Worm (Caenorhabditis elegans) whole organism, young adult: ENCODE data around the gene srx-16.

Source experiments
- B0035.1 ChIP-seq: sonication (generic microtip); optimal IDR thresholded peaks from 2 replicates; lab custom pipeline; 2016; ENCODE audit warnings: missing genetic modification characterization, mild to moderate bottlenecking, missing compliant biosample characterization, missing genotype, missing genetic modification reagents
- C17E4.6 ChIP-seq: fragments of 200-800 bp; sonication (Bioruptor generic); IDR thresholded peaks from 2 replicates; pipeline ENCODE4 v1.3.6; 2022; ENCODE audit warnings: missing genetic modification reagents, missing genetic modification characterization, missing compliant biosample characterization
- F37B4.10 ChIP-seq: fragments of 200-800 bp; sonication (Bioruptor generic); IDR thresholded peaks from 2 replicates; pipeline ENCODE4 v1.3.6; 2022; ENCODE audit warnings: missing genetic modification characterization, missing compliant biosample characterization
- Y95B8A.8 ChIP-seq: fragments of 200-800 bp; sonication (Bioruptor generic); IDR thresholded peaks from 2 replicates; pipeline ENCODE4 v1.3.6; 2022; ENCODE audit warnings: missing genetic modification reagents, missing genetic modification characterization, missing compliant biosample characterization
- ZK185.1 ChIP-seq: sonication (generic microtip); optimal IDR thresholded peaks from 2 replicates; lab custom pipeline; 2016; ENCODE audit warnings: mild to moderate bottlenecking, missing genetic modification characterization, missing compliant biosample characterization; ENCODE audit not compliant: poor library complexity, severe bottlenecking
- akir-1 ChIP-seq: fragments of 200-800 bp; sonication (Bioruptor generic); optimal IDR thresholded peaks from 2 replicates; lab custom pipeline; 2018; ENCODE audit warnings: mild to moderate bottlenecking, missing genetic modification characterization, moderate library complexity, missing compliant biosample characterization
- aptf-3 ChIP-seq: fragments of 200-800 bp; sonication (Bioruptor generic); IDR thresholded peaks from 2 replicates; pipeline ENCODE4 v1.3.6; 2022; ENCODE audit warnings: missing genetic modification characterization, missing compliant biosample characterization
- atf-7 ChIP-seq: sonication (generic microtip); optimal IDR thresholded peaks from 2 replicates; lab custom pipeline; 2017; ENCODE audit warnings: mild to moderate bottlenecking, missing genetic modification characterization, missing compliant biosample characterization
- attf-5 ChIP-seq: fragments of 200-800 bp; sonication (Bioruptor generic); optimal IDR thresholded peaks from 2 replicates; lab custom pipeline; 2018; ENCODE audit warnings: mild to moderate bottlenecking, missing genetic modification characterization, missing compliant biosample characterization
- attf-6 ChIP-seq: fragments of 200-800 bp; sonication (Bioruptor generic); IDR thresholded peaks from 2 replicates; pipeline ENCODE4 v1.3.6; 2022; ENCODE audit warnings: missing genetic modification reagents, missing genetic modification characterization, missing compliant biosample characterization
- cebp-1 ChIP-seq, 2 experiments: fragments of 200-800 bp in 1 of 2; sonication (Bioruptor generic) in 1 of 2; sonication (generic microtip) in 1 of 2; IDR thresholded peaks in 1 of 2; optimal IDR thresholded peaks in 1 of 2; 2 replicates each; pipeline versions ENCODE4 v1.3.6 to Lab custom; 2017 to 2022; ENCODE audit warnings: missing compliant biosample characterization in 2 of 2, missing genetic modification characterization in 2 of 2, mild to moderate bottlenecking in 1 of 2, missing genetic modification reagents in 1 of 2, moderate library complexity in 1 of 2
- ceh-40 ChIP-seq: fragments of 200-800 bp; sonication (Bioruptor generic); IDR thresholded peaks from 2 replicates; pipeline ENCODE4 v1.3.6; 2022; ENCODE audit warnings: missing genetic modification characterization, missing compliant biosample characterization
- die-1 ChIP-seq: sonication (generic microtip); optimal IDR thresholded peaks from 2 replicates; lab custom pipeline; 2016; ENCODE audit warnings: missing genotype, mild to moderate bottlenecking, missing genetic modification characterization, missing compliant biosample characterization
- egl-44 ChIP-seq: fragments of 200-800 bp; sonication (Bioruptor generic); IDR thresholded peaks from 2 replicates; pipeline ENCODE4 v1.3.6; 2022; ENCODE audit warnings: missing genetic modification reagents, missing genetic modification characterization, missing compliant biosample characterization
- ets-4 ChIP-seq: fragments of 200-800 bp; sonication (Bioruptor generic); optimal IDR thresholded peaks from 2 replicates; lab custom pipeline; 2018; ENCODE audit warnings: mild to moderate bottlenecking, missing genetic modification characterization, missing compliant biosample characterization
- him-1 ChIP-seq: sonication (generic microtip); optimal IDR thresholded peaks from 2 replicates; lab custom pipeline; 2016; ENCODE audit warnings: missing genotype, missing genetic modification reagents, missing genetic modification characterization, missing compliant biosample characterization
- hmg-1.2 ChIP-seq: fragments of 200-800 bp; sonication (Bioruptor generic); IDR thresholded peaks from 2 replicates; pipeline ENCODE4 v1.3.6; 2022; ENCODE audit warnings: missing genetic modification reagents, missing genetic modification characterization, missing compliant biosample characterization
- hsf-1 ChIP-seq: fragments of 200-800 bp; sonication (Bioruptor generic); IDR thresholded peaks from 2 replicates; pipeline ENCODE4 v1.3.6; 2022; ENCODE audit warnings: missing genetic modification reagents, missing genetic modification characterization, missing compliant biosample characterization
- let-526 ChIP-seq: fragments of 200-800 bp; sonication (Bioruptor generic); IDR thresholded peaks from 2 replicates; pipeline ENCODE4 v1.3.6; 2022; ENCODE audit warnings: missing genetic modification reagents, missing genetic modification characterization, missing compliant biosample characterization
- lin-40 ChIP-seq: sonication (generic microtip); optimal IDR thresholded peaks from 2 replicates; lab custom pipeline; 2016; ENCODE audit warnings: missing genetic modification characterization, mild to moderate bottlenecking, missing compliant biosample characterization, missing genotype, missing genetic modification reagents
- madf-6 ChIP-seq: fragments of 200-800 bp; sonication (Bioruptor generic); IDR thresholded peaks from 2 replicates; pipeline ENCODE4 v1.3.6; 2022; ENCODE audit warnings: missing genetic modification reagents, missing genetic modification characterization, missing compliant biosample characterization
- nfyb-1 ChIP-seq: fragments of 200-800 bp; sonication (Bioruptor generic); IDR thresholded peaks from 2 replicates; pipeline ENCODE4 v1.3.6; 2022; ENCODE audit warnings: missing genetic modification reagents, missing genetic modification characterization, missing compliant biosample characterization
- nhr-179 ChIP-seq: sonication (generic microtip); optimal IDR thresholded peaks from 2 replicates; lab custom pipeline; 2016; ENCODE audit warnings: mild to moderate bottlenecking, missing genetic modification characterization, missing compliant biosample characterization
- nhr-80 ChIP-seq: sonication (generic microtip); optimal IDR thresholded peaks from 2 replicates; lab custom pipeline; 2016; ENCODE audit warnings: missing genetic modification characterization, missing compliant biosample characterization
- pbrm-1 ChIP-seq: fragments of 200-800 bp; sonication (Bioruptor generic); IDR thresholded peaks from 2 replicates; pipeline ENCODE4 v1.3.6; 2022; ENCODE audit warnings: missing genetic modification reagents, missing genetic modification characterization, missing compliant biosample characterization
- pha-4 ChIP-seq: fragments of 150-350 bp; sonication (generic microtip); optimal IDR thresholded peaks from 2 replicates; lab custom pipeline; 2014; ENCODE audit warnings: missing biosample characterization, missing genetic modification reagents, missing genetic modification characterization
- repo-1 ChIP-seq: sonication (generic microtip); optimal IDR thresholded peaks from 2 replicates; lab custom pipeline; 2017; ENCODE audit warnings: mild to moderate bottlenecking, missing genetic modification characterization, missing compliant biosample characterization
- rpc-1 ChIP-seq, 2 experiments: fragments of 150-350 bp in 1 of 2; sonication (generic microtip) in 1 of 2; optimal IDR thresholded peaks; 2 replicates each; lab custom pipeline; 2014 to 2018; ENCODE audit warnings: missing biosample characterization in 1 of 2, missing genetic modification characterization in 1 of 2, missing genetic modification reagents in 1 of 2, missing genotype in 1 of 2
- somi-1 ChIP-seq: fragments of 200-800 bp; sonication (Bioruptor generic); optimal IDR thresholded peaks from 2 replicates; lab custom pipeline; 2018; ENCODE audit warnings: mild to moderate bottlenecking, missing genetic modification characterization, missing compliant biosample characterization
- unc-130 ChIP-seq: sonication (generic microtip); optimal IDR thresholded peaks from 2 replicates; lab custom pipeline; 2016; ENCODE audit warnings: missing genetic modification reagents, missing genetic modification characterization, missing compliant biosample characterization
- unc-62 ChIP-seq: fragments of 150-350 bp; optimal IDR thresholded peaks from 2 replicates; lab custom pipeline; 2014; ENCODE audit warnings: missing biosample characterization, missing genetic modification reagents, missing genetic modification characterization
- ztf-18 ChIP-seq: sonication (generic microtip); optimal IDR thresholded peaks from 2 replicates; lab custom pipeline; 2016; ENCODE audit warnings: missing genotype, mild to moderate bottlenecking, missing genetic modification characterization, missing compliant biosample characterization
- ztf-25 ChIP-seq: fragments of 200-800 bp; sonication (Bioruptor generic); IDR thresholded peaks from 2 replicates; pipeline ENCODE4 v1.3.6; 2022; ENCODE audit warnings: missing genetic modification reagents, missing genetic modification characterization, missing compliant biosample characterization
- ztf-26 ChIP-seq: sonication (generic microtip); optimal IDR thresholded peaks from 2 replicates; lab custom pipeline; 2017; ENCODE audit warnings: missing genetic modification characterization, missing compliant biosample characterization
- ztf-28 ChIP-seq: fragments of 200-800 bp; sonication (Bioruptor generic); IDR thresholded peaks from 2 replicates; pipeline ENCODE4 v1.3.6; 2022; ENCODE audit warnings: missing genetic modification reagents, missing genetic modification characterization, missing compliant biosample characterization
- ztf-3 ChIP-seq: fragments of 200-800 bp; sonication (Bioruptor generic); optimal IDR thresholded peaks from 2 replicates; lab custom pipeline; 2018; ENCODE audit warnings: mild to moderate bottlenecking, missing genetic modification characterization, missing compliant biosample characterization

srx-16 gene

DNA sequence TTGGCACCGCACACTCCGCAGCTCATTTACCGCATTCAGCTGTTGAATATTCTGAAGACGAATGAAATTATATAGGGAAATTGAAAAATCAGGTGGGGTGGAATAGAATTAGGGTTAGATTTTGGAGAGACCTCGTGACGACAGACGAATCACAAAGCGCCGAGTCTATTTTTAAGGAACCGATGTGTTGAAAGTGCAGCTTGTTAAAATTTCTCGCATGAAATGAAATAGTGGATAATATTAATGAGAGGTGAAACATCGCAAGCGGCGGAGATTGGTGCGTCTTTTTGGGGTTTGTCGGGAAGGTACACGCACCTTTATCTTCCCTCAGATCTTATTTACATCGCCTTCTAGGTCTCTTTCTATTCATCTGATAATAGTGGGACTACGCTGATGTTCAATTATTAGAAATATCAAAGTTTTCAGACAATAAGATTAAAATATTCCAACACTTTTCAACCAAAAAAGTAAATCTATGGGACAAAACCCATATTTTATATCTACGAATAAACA, 13.5 kb downstream of the srx-16 start, which contains the start of gene nhr-140:
TSS of gene nhr-140 (minus strand) at position 51 of the 513 bp plus-strand sequence.
- no peak for TF ChIP-seq unc-62 (GFP tag; lab: Kevin White, UChicago)
- no peak for TF ChIP-seq nhr-179 (tag; lab: Kevin White, UChicago)
- TF ChIP-seq somi-1 (GFP tag; lab: Kevin White, UChicago), result no peak
- TF ChIP-seq C17E4.6 (GFP tag; lab: Robert Waterston, UW), result no peak
- TF ChIP-seq ztf-18 (tag; lab: Kevin White, UChicago), result no peak
- no peak for TF ChIP-seq akir-1 (GFP tag; lab: Kevin White, UChicago)

DNA sequence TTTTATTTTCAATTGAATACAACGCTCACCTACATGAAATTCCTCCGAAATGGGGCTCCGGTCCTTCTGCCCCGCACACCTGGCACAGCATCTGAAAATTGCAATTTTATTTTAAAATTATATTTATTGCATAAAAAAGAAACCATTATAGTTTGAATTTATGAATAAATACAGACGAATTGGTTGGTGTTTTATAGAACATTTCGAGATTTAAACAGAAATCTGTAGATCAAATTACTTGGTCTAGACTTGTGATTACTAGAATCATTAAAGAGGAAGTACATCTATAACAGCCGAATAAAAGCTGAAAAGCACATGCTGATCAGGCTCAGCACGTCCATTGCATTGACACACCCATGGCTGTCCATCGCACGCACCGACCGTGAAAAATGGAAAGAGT, 15.6 kb downstream of the srx-16 start, which contains the start of gene nhr-162:
TSS of gene nhr-162 (minus strand) at position 101 of the 400 bp plus-strand sequence.
- TF ChIP-seq F37B4.10 (no peak), nfyb-1 (GFP tag; lab: Robert Waterston, UW) (no peak), ztf-25 (GFP tag; lab: Robert Waterston, UW) (no peak), repo-1 (tag; lab: Kevin White, UChicago) (no peak)
- TF ChIP-seq, all 124 proteins: peak for 0

DNA sequence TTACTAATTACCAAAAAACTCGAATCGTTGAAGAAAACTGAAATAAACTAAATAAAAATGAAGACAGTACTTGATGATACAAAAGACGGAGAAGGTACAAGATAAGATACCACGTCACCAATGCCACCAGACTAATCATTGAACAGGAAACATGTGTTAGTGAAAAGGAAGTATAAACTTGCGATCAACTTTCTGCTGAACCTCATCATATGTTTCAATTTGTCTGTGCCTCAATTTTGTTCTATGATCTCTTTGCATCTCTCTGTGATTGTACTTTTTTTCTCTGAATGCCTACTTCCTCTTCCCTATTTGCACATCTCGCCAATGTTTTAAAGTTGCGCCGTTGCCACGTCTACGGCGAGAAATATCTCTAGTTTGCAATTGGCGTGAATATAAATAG, 17.9 kb downstream of the srx-16 start:
- TF ChIP-seq nfyb-1 (GFP tag; lab: Robert Waterston, UW) (0 out of 2 replicates have a peak, but pooled peaks have one; percentile 46), hmg-1.2 (peak; percentile 44; the same call in 1 of the 2 replicates), die-1 (tag; lab: Kevin White, UChicago) (peak; percentile 8), ceh-40 (no peak), nhr-80 (tag; lab: Kevin White, UChicago) (peak; percentile 66), lin-40 (tag; lab: Kevin White, UChicago) (peak; percentile 68), atf-7 (peak; percentile 58), attf-5 (GFP tag; lab: Kevin White, UChicago) (peak; percentile 22), let-526 (GFP tag; lab: Robert Waterston, UW) (no peak), hsf-1 (no peak), ztf-26 (tag; lab: Kevin White, UChicago) (peak; percentile 52), cebp-1 (GFP tag; IDR thresholded peaks at IDR 0.05; lab: Robert Waterston, UW) (no peak), cebp-1 (tag; optimal IDR thresholded peaks at IDR 0.05; lab: Kevin White, UChicago) (peak; percentile 41), C17E4.6 (GFP tag; lab: Robert Waterston, UW) (no peak), somi-1 (GFP tag; lab: Kevin White, UChicago) (peak; percentile 69), madf-6 (GFP tag; lab: Robert Waterston, UW) (no peak)
- TF ChIP-seq, all 124 proteins: peak for 10

DNA sequence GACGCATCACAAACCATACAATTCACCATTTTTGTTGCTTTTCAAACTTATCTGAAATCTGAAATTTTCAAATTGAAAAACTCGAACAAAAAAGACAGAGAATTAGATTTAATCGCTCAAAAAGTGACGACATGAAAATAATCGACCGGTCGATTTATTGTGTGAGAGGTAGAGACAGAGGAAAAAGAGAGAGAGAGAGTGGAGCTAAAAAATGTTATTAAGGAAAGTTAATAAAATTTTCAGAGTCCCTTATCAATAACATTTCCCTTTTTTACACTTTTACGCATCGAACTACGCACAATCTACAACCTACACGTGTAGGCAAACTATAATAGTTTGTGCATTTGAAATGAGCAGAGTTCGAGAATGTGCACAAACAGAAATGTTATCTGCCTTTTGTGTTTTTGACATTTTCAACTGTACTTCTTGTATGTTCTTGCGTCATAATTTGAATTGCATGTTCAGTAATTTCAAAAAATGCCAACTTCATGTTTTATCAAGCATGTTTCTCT, 20.9 kb downstream of the srx-16 start, which contains the start of gene nhr-107:
TSS of gene nhr-107 (minus strand) at position 51 of the 512 bp plus-strand sequence.
- TF ChIP-seq nhr-80 (tag; lab: Kevin White, UChicago) (peak; percentile 3), ets-4 (no peak)

DNA sequence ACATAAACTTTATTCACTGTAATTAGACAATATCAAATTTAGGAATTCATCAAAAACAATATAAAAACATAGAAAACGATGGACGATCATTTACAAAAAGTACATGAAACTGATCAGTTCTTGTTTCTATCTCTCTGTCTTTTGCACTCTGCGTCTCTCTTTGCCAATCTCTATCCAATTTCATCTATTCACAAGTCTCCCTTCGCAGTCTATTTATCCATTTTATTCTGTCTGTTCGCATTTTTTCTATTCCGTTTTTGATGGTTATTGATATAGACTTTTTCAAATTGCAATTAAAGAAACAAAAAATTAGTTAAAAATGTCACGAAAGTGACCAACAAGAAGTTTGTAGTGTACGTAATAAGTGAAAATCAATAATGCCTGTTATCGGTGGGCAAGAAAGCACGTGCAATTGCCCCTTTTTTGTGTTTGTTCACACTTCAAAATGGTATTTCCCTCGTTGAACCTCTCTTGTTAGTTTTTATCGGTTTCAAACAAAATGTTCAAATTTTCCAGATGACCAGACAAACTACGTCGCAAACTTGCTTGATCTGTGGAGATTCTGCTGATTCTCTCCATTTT, 22.2 kb downstream of the srx-16 start, which contains the start of gene nhr-42:
TSS of gene nhr-42 (plus strand) at position 517 of the 582 bp plus-strand sequence.
- TF ChIP-seq cebp-1 (GFP tag; IDR thresholded peaks at IDR 0.05; lab: Robert Waterston, UW) (no peak), cebp-1 (tag; optimal IDR thresholded peaks at IDR 0.05; lab: Kevin White, UChicago) (peak; percentile 8), nhr-80 (tag; lab: Kevin White, UChicago) (peak; percentile 55), ZK185.1 (no peak), pha-4 (tag; lab: Kevin White, UChicago) (peak; percentile 72), hmg-1.2 (peak; percentile 37; the same call in 1 of the 2 replicates), Y95B8A.8 (GFP tag; lab: Robert Waterston, UW) (no peak)

DNA sequence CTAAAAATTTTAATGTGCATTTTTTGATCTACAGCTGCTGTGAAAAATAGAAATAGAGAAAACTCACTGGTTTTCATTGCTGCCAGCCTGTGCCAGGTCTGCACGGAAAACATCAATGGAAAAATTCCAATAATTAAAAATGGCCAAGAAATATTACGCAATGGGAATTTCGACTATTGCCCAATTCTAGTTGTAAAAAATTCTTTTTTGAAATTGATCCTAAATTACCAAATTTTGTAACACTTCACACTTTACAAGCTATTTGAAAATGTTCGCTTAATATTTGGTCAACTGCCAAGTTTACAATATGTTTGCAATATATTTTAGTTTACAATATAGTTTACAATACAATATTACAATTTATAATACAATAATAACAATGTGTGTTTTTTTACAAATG, 24.6 kb downstream of the srx-16 start:
- TF ChIP-seq egl-44 (GFP tag; lab: Robert Waterston, UW) (no peak), B0035.1 (no peak), ets-4 (no peak), rpc-1 (optimal IDR thresholded peaks at IDR 0.05; lab: Kevin White, UChicago) (no peak), rpc-1 (tag; optimal IDR thresholded peaks at IDR 0.05; lab: Kevin White, UChicago) (no peak), unc-130 (no peak), attf-6 (GFP tag; lab: Robert Waterston, UW) (no peak), aptf-3 (GFP tag; lab: Robert Waterston, UW) (no peak), pbrm-1 (GFP tag; lab: Robert Waterston, UW) (no peak), ztf-28 (GFP tag; lab: Robert Waterston, UW) (no peak), ztf-3 (GFP tag; lab: Kevin White, UChicago) (no peak), him-1 (tag; lab: Kevin White, UChicago) (no peak), cebp-1 (GFP tag; IDR thresholded peaks at IDR 0.05; lab: Robert Waterston, UW) (no peak), cebp-1 (tag; optimal IDR thresholded peaks at IDR 0.05; lab: Kevin White, UChicago) (no peak), F37B4.10 (no peak)
